Worm (Caenorhabditis elegans) whole organism, L2 larva: ENCODE data around the gene srbc-21.

Experiments used
- C34F6.9 ChIP-seq: fragments of 150-350 bp; optimal IDR thresholded peaks from 2 replicates; lab custom pipeline; 2014; ENCODE audit warnings: missing biosample characterization, missing genetic modification characterization
- F13H6.1 ChIP-seq: sonication (generic microtip); optimal IDR thresholded peaks from 2 replicates; lab custom pipeline; 2016; ENCODE audit warnings: missing genetic modification characterization, missing compliant biosample characterization
- R02D3.7 ChIP-seq: fragments of 150-350 bp; optimal IDR thresholded peaks from 2 replicates; lab custom pipeline; 2014; ENCODE audit warnings: missing biosample characterization, missing genetic modification characterization
- Y55F3AM.14 ChIP-seq: fragments of 200-800 bp; sonication (Bioruptor generic); optimal IDR thresholded peaks from 2 replicates; lab custom pipeline; 2018; ENCODE audit warnings: mild to moderate bottlenecking, missing genetic modification characterization, missing compliant biosample characterization
- ZK546.5 ChIP-seq: sonication (generic microtip); optimal IDR thresholded peaks from 2 replicates; lab custom pipeline; 2017; ENCODE audit warnings: missing biosample characterization, missing genetic modification characterization
- alr-1 ChIP-seq: fragments of 150-350 bp; optimal IDR thresholded peaks from 2 replicates; lab custom pipeline; 2014; ENCODE audit warnings: missing biosample characterization, missing genetic modification characterization
- ceh-82 ChIP-seq: fragments of 150-350 bp; optimal IDR thresholded peaks from 2 replicates; lab custom pipeline; 2014; ENCODE audit warnings: missing biosample characterization, missing genetic modification characterization
- crh-2 ChIP-seq: sonication (generic microtip); optimal IDR thresholded peaks from 2 replicates; lab custom pipeline; 2017; ENCODE audit warnings: missing biosample characterization, missing genetic modification characterization
- dmd-4 ChIP-seq: sonication (generic microtip); optimal IDR thresholded peaks from 2 replicates; lab custom pipeline; 2017; ENCODE audit warnings: missing biosample characterization, missing genetic modification characterization
- elt-1 ChIP-seq: fragments of 150-350 bp; optimal IDR thresholded peaks from 2 replicates; lab custom pipeline; 2014; ENCODE audit warnings: missing biosample characterization, missing genetic modification characterization
- fos-1 ChIP-seq: fragments of 150-350 bp; optimal IDR thresholded peaks from 2 replicates; lab custom pipeline; 2014; ENCODE audit warnings: missing biosample characterization, missing genetic modification characterization
- gmeb-1 ChIP-seq: fragments of 150-350 bp; optimal IDR thresholded peaks from 2 replicates; lab custom pipeline; 2014; ENCODE audit warnings: missing biosample characterization, missing genetic modification characterization
- lin-13 ChIP-seq: fragments of 150-350 bp; optimal IDR thresholded peaks from 2 replicates; lab custom pipeline; 2014; ENCODE audit warnings: missing biosample characterization, missing genetic modification reagents, missing genetic modification characterization
- lin-39 ChIP-seq: fragments of 150-350 bp; optimal IDR thresholded peaks from 2 replicates; lab custom pipeline; 2014; ENCODE audit warnings: missing biosample characterization, missing genetic modification reagents, missing genetic modification characterization
- lsy-2 ChIP-seq, 2 experiments: fragments of 150-350 bp in 1 of 2; sonication (generic microtip) in 1 of 2; optimal IDR thresholded peaks; 2 replicates each; lab custom pipeline; 2014 to 2017; ENCODE audit warnings: missing biosample characterization in 2 of 2, missing genetic modification characterization in 2 of 2
- mab-5 ChIP-seq: fragments of 150-350 bp; optimal IDR thresholded peaks from 2 replicates; lab custom pipeline; 2014; ENCODE audit warnings: missing biosample characterization, missing genetic modification characterization
- mdl-1 ChIP-seq, 2 experiments: fragments of 150-350 bp in 1 of 2; sonication (generic microtip) in 1 of 2; optimal IDR thresholded peaks; 2 replicates each; lab custom pipeline; 2017; ENCODE audit warnings: missing biosample characterization in 2 of 2, missing genetic modification characterization in 2 of 2
- nhr-10 ChIP-seq: sonication (generic microtip); optimal IDR thresholded peaks from 2 replicates; lab custom pipeline; 2017; ENCODE audit warnings: missing biosample characterization, missing genetic modification characterization
- nhr-11 ChIP-seq: fragments of 150-350 bp; optimal IDR thresholded peaks from 2 replicates; lab custom pipeline; 2014; ENCODE audit warnings: missing biosample characterization, missing genetic modification characterization
- nhr-12 ChIP-seq: fragments of 150-350 bp; optimal IDR thresholded peaks from 2 replicates; lab custom pipeline; 2014; ENCODE audit warnings: missing biosample characterization, missing genetic modification characterization
- nhr-129 ChIP-seq: fragments of 150-350 bp; optimal IDR thresholded peaks from 2 replicates; lab custom pipeline; 2014; ENCODE audit warnings: missing biosample characterization, missing genetic modification characterization
- nhr-21 ChIP-seq: fragments of 150-350 bp; optimal IDR thresholded peaks from 2 replicates; lab custom pipeline; 2014; ENCODE audit warnings: missing biosample characterization, missing genetic modification characterization
- nhr-23 ChIP-seq: fragments of 150-350 bp; optimal IDR thresholded peaks from 2 replicates; lab custom pipeline; 2014; ENCODE audit warnings: missing biosample characterization, missing genetic modification reagents, missing genetic modification characterization
- nhr-237 ChIP-seq: fragments of 150-350 bp; optimal IDR thresholded peaks from 2 replicates; lab custom pipeline; 2014; ENCODE audit warnings: missing biosample characterization, missing genetic modification characterization
- nhr-25 ChIP-seq: fragments of 150-350 bp; sonication (generic microtip); optimal IDR thresholded peaks from 3 replicates; lab custom pipeline; 2014; ENCODE audit warnings: missing biosample characterization, missing genetic modification characterization
- nhr-6 ChIP-seq: fragments of 150-350 bp; optimal IDR thresholded peaks from 2 replicates; lab custom pipeline; 2014; ENCODE audit warnings: missing biosample characterization, missing genetic modification characterization
- peb-1 ChIP-seq: fragments of 150-350 bp; optimal IDR thresholded peaks from 2 replicates; lab custom pipeline; 2014; ENCODE audit warnings: missing biosample characterization, missing genetic modification characterization
- sem-4 ChIP-seq: fragments of 150-350 bp; optimal IDR thresholded peaks from 2 replicates; lab custom pipeline; 2014; ENCODE audit warnings: missing biosample characterization, missing genetic modification reagents, missing genetic modification characterization
- skn-1 ChIP-seq: sonication (generic microtip); optimal IDR thresholded peaks from 2 replicates; lab custom pipeline; 2017; ENCODE audit warnings: missing biosample characterization, missing genetic modification characterization
- sma-3 ChIP-seq: sonication (generic microtip); optimal IDR thresholded peaks from 2 replicates; lab custom pipeline; 2016; ENCODE audit warnings: missing genetic modification reagents, missing genetic modification characterization, missing compliant biosample characterization
- sma-9 ChIP-seq, 2 experiments: fragments of 150-350 bp in 1 of 2; sonication (generic microtip) in 1 of 2; optimal IDR thresholded peaks; 2 replicates each; lab custom pipeline; 2014 to 2016; ENCODE audit warnings: missing genetic modification characterization in 2 of 2, mild to moderate bottlenecking in 1 of 2, missing biosample characterization in 1 of 2, missing compliant biosample characterization in 1 of 2, missing genetic modification reagents in 1 of 2, moderate library complexity in 1 of 2
- snpc-4 ChIP-seq: fragments of 150-350 bp; optimal IDR thresholded peaks from 2 replicates; lab custom pipeline; 2014; ENCODE audit warnings: missing biosample characterization, missing genetic modification characterization
- unc-39 ChIP-seq: fragments of 150-350 bp; optimal IDR thresholded peaks from 2 replicates; lab custom pipeline; 2014; ENCODE audit warnings: missing biosample characterization, missing genetic modification characterization
- unc-55 ChIP-seq: fragments of 150-350 bp; sonication (generic microtip); optimal IDR thresholded peaks from 3 replicates; lab custom pipeline; 2014; ENCODE audit warnings: missing biosample characterization, missing genetic modification reagents, missing genetic modification characterization
- unc-62 ChIP-seq: fragments of 150-350 bp; optimal IDR thresholded peaks from 2 replicates; lab custom pipeline; 2014; ENCODE audit warnings: missing biosample characterization, missing genetic modification reagents, missing genetic modification characterization
- ztf-1 ChIP-seq: fragments of 200-800 bp; sonication (Bioruptor generic); conservative IDR thresholded peaks from 2 replicates; pipeline ENCODE4 v1.3.6; 2022; ENCODE audit warnings: missing genetic modification characterization, missing compliant biosample characterization
- ztf-11 ChIP-seq: sonication (generic microtip); optimal IDR thresholded peaks from 2 replicates; lab custom pipeline; 2017; ENCODE audit warnings: missing biosample characterization, missing genetic modification characterization
- ztf-4 ChIP-seq: fragments of 150-350 bp; optimal IDR thresholded peaks from 2 replicates; lab custom pipeline; 2014; ENCODE audit warnings: missing biosample characterization, missing genetic modification characterization

srbc-21 gene

DNA sequence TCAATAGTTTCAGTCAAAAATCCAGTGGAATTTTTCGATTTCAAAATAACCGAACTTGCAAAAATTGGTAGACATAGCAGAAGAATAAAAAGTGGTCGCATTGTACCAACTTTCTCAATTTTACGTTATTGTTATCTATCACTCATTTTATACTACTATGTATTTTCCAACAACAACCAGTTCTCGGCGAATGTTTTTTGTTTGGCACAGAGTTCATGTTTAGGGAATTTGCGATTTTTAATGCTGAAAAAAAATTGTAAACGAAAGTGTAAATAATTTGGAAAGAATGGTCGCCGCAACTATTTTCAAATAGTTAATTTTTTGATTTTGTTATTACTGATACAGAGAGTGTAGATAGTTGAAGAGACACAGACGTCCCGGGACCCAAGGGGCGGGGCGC lies 5.9 kb upstream of the srbc-21 start, which contains the start of gene C45H4.21:
Gene C45H4.21, minus strand, starts transcription at position 101 of the 400 bp plus-strand sequence.
- TF ChIP-seq sem-4 (tag; lab: Kevin White, UChicago) (no peak), ceh-82 (tag; lab: Kevin White, UChicago) (no peak), nhr-12 (tag; lab: Kevin White, UChicago) (no peak), nhr-11 (tag; lab: Kevin White, UChicago) (no peak), lin-39 (no peak), unc-39 (no peak), sma-3 (GFP tag; lab: Kevin White, UChicago) (no peak), crh-2 (tag; lab: Kevin White, UChicago) (no peak), dmd-4 (tag; lab: Kevin White, UChicago) (no peak), skn-1 (tag; lab: Kevin White, UChicago) (no peak), nhr-129 (tag; lab: Kevin White, UChicago) (no peak), peb-1 (tag; lab: Kevin White, UChicago) (no peak), nhr-25 (tag; lab: Kevin White, UChicago) (no peak), sma-9 (GFP tag; optimal IDR thresholded peaks at IDR 0.05; lab: Kevin White, UChicago) (no peak), sma-9 (tag; optimal IDR thresholded peaks at IDR 0.05; lab: Kevin White, UChicago) (no peak), unc-55 (GFP tag; lab: Kevin White, UChicago) (no peak)

DNA sequence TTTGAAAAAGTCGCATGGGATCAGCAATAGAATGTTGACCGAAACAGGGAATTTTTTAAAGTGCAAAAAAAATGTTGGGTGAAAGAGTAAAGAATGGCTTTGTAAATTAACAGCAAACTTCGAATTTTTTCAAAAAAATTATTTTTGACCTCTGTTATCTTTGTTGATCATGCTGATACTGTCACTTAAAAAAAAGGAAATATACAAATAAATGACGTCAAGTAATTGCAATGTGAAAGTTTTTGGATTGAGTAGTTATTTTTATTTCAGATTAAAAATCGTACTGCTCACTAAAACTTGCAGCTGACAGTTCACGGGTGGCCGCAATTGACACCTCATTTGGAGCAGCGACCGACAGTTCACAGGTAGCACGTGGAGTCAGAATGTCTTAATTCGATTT lies 4.5 kb upstream of the srbc-21 start, which contains the start of gene C45H4.13:
Gene C45H4.13, minus strand, starts transcription at position 101 of the 400 bp plus-strand sequence.
- TF ChIP-seq elt-1 (tag; lab: Kevin White, UChicago) (no peak), snpc-4 (tag; lab: Kevin White, UChicago) (no peak), gmeb-1 (tag; lab: Kevin White, UChicago) (no peak), unc-62 (GFP tag; lab: Kevin White, UChicago) (no peak), C34F6.9 (no peak), lsy-2 (tag; optimal IDR thresholded peaks at IDR 0.05; lab: Kevin White, UChicago) (no peak), alr-1 (tag; lab: Kevin White, UChicago) (no peak), crh-2 (tag; lab: Kevin White, UChicago) (no peak), nhr-12 (tag; lab: Kevin White, UChicago) (no peak), nhr-6 (tag; lab: Kevin White, UChicago) (no peak), fos-1 (tag; lab: Kevin White, UChicago) (no peak), nhr-11 (tag; lab: Kevin White, UChicago) (no peak), ztf-4 (no peak), skn-1 (tag; lab: Kevin White, UChicago) (no peak)

DNA sequence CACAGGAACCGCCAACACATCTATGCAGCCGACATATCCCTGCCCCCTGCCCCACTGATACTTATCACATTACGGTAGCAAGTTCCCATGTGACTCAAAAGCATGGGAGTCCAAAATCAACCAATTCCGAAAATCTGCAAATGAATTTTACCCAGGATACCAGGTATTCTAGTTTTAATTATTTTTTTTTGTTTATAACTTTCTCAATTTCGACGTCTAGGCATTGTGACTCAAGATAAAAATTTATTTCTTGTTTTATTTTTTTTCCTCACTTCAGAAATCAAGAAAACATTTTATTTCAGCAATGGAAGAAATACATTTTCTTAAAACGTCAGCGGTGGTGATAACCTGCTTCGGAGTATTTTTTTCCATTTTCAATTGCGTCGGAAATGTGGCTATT lies 3.9 kb upstream of the srbc-21 start, which contains the start of gene srbc-24:
Gene srbc-24, plus strand, starts transcription at position 301 of the 400 bp plus-strand sequence.
- TF ChIP-seq ztf-1 (GFP tag; lab: Robert Waterston, UW) (no peak), nhr-11 (tag; lab: Kevin White, UChicago) (no peak), dmd-4 (tag; lab: Kevin White, UChicago) (no peak), C34F6.9 (no peak)
- TF ChIP-seq, all 48 proteins: peak for 0

- TF ChIP-seq ztf-11 (tag; lab: Kevin White, UChicago): no peak
- no peak for TF ChIP-seq crh-2 (tag; lab: Kevin White, UChicago)
- no peak for TF ChIP-seq F13H6.1 (tag; lab: Kevin White, UChicago)
- TF ChIP-seq nhr-21 (tag; lab: Kevin White, UChicago): no peak
- no peak for TF ChIP-seq ZK546.5 (tag; lab: Kevin White, UChicago)
- TF ChIP-seq, all 48 proteins: peak for 0
These were observed 2.1 kb upstream of the srbc-21 start, which contains the start of gene srbc-23 for ce11 chrV:2153274-2153673. TSS of gene srbc-23 (plus strand) at chrV:2153574.

DNA sequence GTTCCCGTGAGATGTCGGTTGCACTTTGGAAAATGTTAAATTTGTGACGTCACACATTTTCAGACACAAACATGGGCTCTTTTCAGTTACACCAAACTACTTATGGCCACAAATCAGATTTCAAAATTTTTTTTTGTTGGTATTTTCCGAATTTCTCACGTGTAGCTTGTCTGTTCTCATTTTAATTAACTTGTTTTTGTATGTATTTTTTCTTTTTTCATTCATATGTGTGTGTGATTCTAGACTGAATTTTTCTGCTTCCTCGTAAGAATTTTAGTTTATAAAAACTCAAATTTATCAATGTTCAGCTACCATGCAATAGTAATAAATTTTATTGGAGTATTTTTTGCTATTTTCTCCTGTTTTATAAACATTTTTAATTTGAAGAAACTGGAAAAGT lies 1.5 kb downstream of the srbc-21 start, which contains the start of gene srbc-22:
Gene srbc-22, plus strand, starts transcription at position 301 of the 400 bp plus-strand sequence.
- TF ChIP-seq lin-13 (GFP tag; lab: Kevin White, UChicago) (no peak), Y55F3AM.14 (no peak), mdl-1 (tag; optimal IDR thresholded peaks at IDR 0.05; lab: Kevin White, UChicago) (no peak), unc-39 (no peak), sma-3 (GFP tag; lab: Kevin White, UChicago) (no peak), gmeb-1 (tag; lab: Kevin White, UChicago) (no peak), R02D3.7 (tag; lab: Kevin White, UChicago) (no peak), peb-1 (tag; lab: Kevin White, UChicago) (no peak), alr-1 (tag; lab: Kevin White, UChicago) (no peak), nhr-237 (tag; lab: Kevin White, UChicago) (no peak), mab-5 (no peak), ZK546.5 (tag; lab: Kevin White, UChicago) (no peak), nhr-10 (tag; lab: Kevin White, UChicago) (no peak), nhr-23 (tag; lab: Kevin White, UChicago) (no peak)
